Fruit fly (Drosophila melanogaster) whole organism, embryonic: ENCODE results near the gene CG12206.
A peak's percentile ranks its signal among the peaks of the same experiment; 100 is the strongest.

ENCODE experiments used
- CG10147 ChIP-seq: fragments of 200-800 bp; sonication (Bioruptor generic); optimal IDR thresholded peaks from 2 replicates; lab custom pipeline; 2019; ENCODE audit warnings: missing biosample characterization, mild to moderate bottlenecking, missing genetic modification characterization, moderate library complexity
- CG10543 ChIP-seq: fragments of 200-800 bp; sonication (Bioruptor generic); optimal IDR thresholded peaks from 3 replicates; lab custom pipeline; 2017; ENCODE audit warnings: missing biosample characterization, mild to moderate bottlenecking, missing genetic modification characterization, moderate library complexity
- CG11085 ChIP-seq: fragments of 200-800 bp; sonication (Bioruptor generic); IDR thresholded peaks from 2 replicates; pipeline ENCODE4 v1.3.6; 2022; ENCODE audit warnings: missing biosample characterization, missing genetic modification characterization
- CG11723 ChIP-seq: fragments of 200-800 bp; sonication (Bioruptor generic); optimal IDR thresholded peaks from 2 replicates; lab custom pipeline; 2017; ENCODE audit warnings: missing biosample characterization, mild to moderate bottlenecking, missing genetic modification characterization
- CG12391 ChIP-seq: fragments of 200-800 bp; sonication (Bioruptor generic); optimal IDR thresholded peaks from 3 replicates; lab custom pipeline; 2018; ENCODE audit warnings: missing biosample characterization, mild to moderate bottlenecking, missing genetic modification characterization, moderate library complexity
- CG12942 ChIP-seq: fragments of 200-800 bp; sonication (Bioruptor generic); optimal IDR thresholded peaks from 3 replicates; lab custom pipeline; 2016; ENCODE audit warnings: missing biosample characterization, missing genetic modification characterization
- CG13624 ChIP-seq: fragments of 200-800 bp; sonication (Bioruptor generic); optimal IDR thresholded peaks from 2 replicates; lab custom pipeline; 2016; ENCODE audit warnings: missing biosample characterization, missing genetic modification characterization
- CG13894 ChIP-seq: fragments of 200-800 bp; sonication (Bioruptor generic); optimal IDR thresholded peaks from 3 replicates; lab custom pipeline; 2018; ENCODE audit warnings: missing biosample characterization, mild to moderate bottlenecking, missing genetic modification characterization, moderate library complexity
- CG14965 ChIP-seq: fragments of 200-800 bp; sonication (Bioruptor generic); optimal IDR thresholded peaks from 2 replicates; lab custom pipeline; 2016; ENCODE audit warnings: missing biosample characterization, missing genetic modification characterization, borderline replicate concordance
- CG1529 ChIP-seq: fragments of 200-800 bp; sonication (Bioruptor generic); optimal IDR thresholded peaks from 3 replicates; lab custom pipeline; 2018; ENCODE audit warnings: missing biosample characterization, missing genetic modification characterization
- CG2889 ChIP-seq: fragments of 200-800 bp; sonication (Bioruptor generic); IDR thresholded peaks from 3 replicates; pipeline ENCODE4 v1.3.6; 2022; ENCODE audit warnings: missing biosample characterization, missing genetic modification characterization
- CG32772 ChIP-seq: fragments of 200-800 bp; sonication (Bioruptor generic); IDR thresholded peaks from 2 replicates; pipeline ENCODE4 v1.3.6; 2022; ENCODE audit warnings: missing biosample characterization, missing genetic modification characterization
- CG3838 ChIP-seq: fragments of 200-800 bp; sonication (Bioruptor generic); optimal IDR thresholded peaks from 3 replicates; lab custom pipeline; 2016; ENCODE audit warnings: missing biosample characterization, missing genetic modification characterization
- CG4328 ChIP-seq: fragments of 200-800 bp; sonication (Bioruptor generic); optimal IDR thresholded peaks from 3 replicates; lab custom pipeline; 2017; ENCODE audit warnings: missing biosample characterization, missing genetic modification reagents, missing genetic modification characterization
- CG5180 ChIP-seq: fragments of 200-800 bp; sonication (Bioruptor generic); optimal IDR thresholded peaks from 3 replicates; lab custom pipeline; 2017; ENCODE audit warnings: missing biosample characterization, missing genetic modification characterization, mild to moderate bottlenecking, moderate library complexity, missing genetic modification reagents
- CG6765 ChIP-seq: fragments of 200-800 bp; sonication (Bioruptor generic); optimal IDR thresholded peaks from 3 replicates; lab custom pipeline; 2017; ENCODE audit warnings: missing biosample characterization, mild to moderate bottlenecking, missing genetic modification characterization
- CG6791 ChIP-seq: fragments of 200-800 bp; sonication (Bioruptor generic); IDR thresholded peaks from 3 replicates; pipeline ENCODE4 v1.3.6; 2022; ENCODE audit warnings: missing biosample characterization, missing genetic modification characterization; ENCODE audit not compliant: partially characterized antibody
- CG7372 ChIP-seq: fragments of 200-800 bp; sonication (Bioruptor generic); IDR thresholded peaks from 2 replicates; pipeline ENCODE4 v1.3.6; 2022; ENCODE audit warnings: missing biosample characterization, missing genetic modification characterization
- CG8290 ChIP-seq, 3 experiments: fragments of 200-800 bp; sonication (Bioruptor generic); optimal IDR thresholded peaks; 2 replicates each; lab custom pipeline; 2016 to 2019; ENCODE audit warnings: missing biosample characterization in 3 of 3, missing genetic modification characterization in 3 of 3, mild to moderate bottlenecking in 2 of 3, moderate library complexity in 1 of 3
- CG8924 ChIP-seq: fragments of 200-800 bp; optimal IDR thresholded peaks from 3 replicates; lab custom pipeline; 2019; ENCODE audit warnings: missing biosample characterization, mild to moderate bottlenecking, missing genetic modification characterization, moderate library complexity
- CG9437 ChIP-seq: fragments of 200-800 bp; sonication (Bioruptor generic); optimal IDR thresholded peaks from 2 replicates; lab custom pipeline; 2018; ENCODE audit warnings: missing biosample characterization, mild to moderate bottlenecking, missing genetic modification characterization
- CrebB ChIP-seq: fragments of 200-800 bp; sonication (Bioruptor generic); optimal IDR thresholded peaks from 3 replicates; lab custom pipeline; 2018; ENCODE audit warnings: missing biosample characterization, mild to moderate bottlenecking, missing genetic modification characterization
- Dbx ChIP-seq: fragments of 200-800 bp; sonication (Bioruptor generic); IDR thresholded peaks from 3 replicates; pipeline ENCODE4 v1.3.6; 2022; ENCODE audit warnings: missing biosample characterization, missing genetic modification characterization
- Dref ChIP-seq: fragments of 200-800 bp; sonication (Bioruptor generic); IDR thresholded peaks from 2 replicates; pipeline ENCODE4 v1.3.6; 2022; ENCODE audit warnings: missing biosample characterization, missing genetic modification characterization
- H2.0 ChIP-seq: fragments of 200-800 bp; sonication (Bioruptor generic); IDR thresholded peaks from 2 replicates; pipeline ENCODE4 v1.3.6; 2022; ENCODE audit warnings: missing biosample characterization, missing genetic modification characterization
- HLH54F ChIP-seq: fragments of 200-800 bp; sonication (Bioruptor generic); optimal IDR thresholded peaks from 3 replicates; lab custom pipeline; 2016; ENCODE audit warnings: missing biosample characterization, missing genetic modification characterization
- Hr78 ChIP-seq, 2 experiments: fragments of 200-800 bp in 1 of 2; fragments of >200 bp in 1 of 2; sonication (Bioruptor generic) in 1 of 2; optimal IDR thresholded peaks; 2 replicates each; lab custom pipeline; 2017 to 2019; ENCODE audit warnings: missing biosample characterization in 2 of 2, missing genetic modification characterization in 2 of 2, mild to moderate bottlenecking in 1 of 2, moderate library complexity in 1 of 2
- Lpt ChIP-seq: fragments of >200 bp; optimal IDR thresholded peaks from 2 replicates; lab custom pipeline; 2018; ENCODE audit warnings: missing biosample characterization, missing genetic modification characterization
- Max ChIP-seq: fragments of 200-800 bp; sonication (Bioruptor generic); optimal IDR thresholded peaks from 2 replicates; lab custom pipeline; 2016; ENCODE audit warnings: missing biosample characterization, mild to moderate bottlenecking, missing genetic modification characterization
- NK7.1 ChIP-seq: fragments of 200-800 bp; sonication (Bioruptor generic); optimal IDR thresholded peaks from 3 replicates; lab custom pipeline; 2016; ENCODE audit warnings: missing biosample characterization, missing genetic modification characterization
- ara ChIP-seq: fragments of 200-800 bp; sonication (Bioruptor generic); IDR thresholded peaks from 2 replicates; pipeline ENCODE4 v1.3.6; 2022; ENCODE audit warnings: missing biosample characterization, missing genetic modification characterization
- btn ChIP-seq: fragments of 200-800 bp; sonication (Bioruptor generic); optimal IDR thresholded peaks from 2 replicates; lab custom pipeline; 2016; ENCODE audit warnings: missing biosample characterization, missing genetic modification characterization
- cato ChIP-seq: fragments of 200-800 bp; sonication (Bioruptor generic); optimal IDR thresholded peaks from 2 replicates; lab custom pipeline; 2016; ENCODE audit warnings: missing biosample characterization, missing genetic modification characterization, borderline replicate concordance
- crc ChIP-seq: fragments of 200-800 bp; sonication (Bioruptor generic); optimal IDR thresholded peaks from 2 replicates; lab custom pipeline; 2016; ENCODE audit warnings: missing biosample characterization, missing genetic modification characterization
- dmrt99B ChIP-seq: fragments of 200-800 bp; sonication (Bioruptor generic); optimal IDR thresholded peaks from 2 replicates; lab custom pipeline; 2018; ENCODE audit warnings: missing biosample characterization, mild to moderate bottlenecking, missing genetic modification characterization, moderate library complexity
- ems ChIP-seq: fragments of 200-800 bp; sonication (Bioruptor generic); optimal IDR thresholded peaks from 3 replicates; lab custom pipeline; 2016; ENCODE audit warnings: missing biosample characterization, missing genetic modification characterization
- her ChIP-seq: fragments of 200-800 bp; sonication (Bioruptor generic); optimal IDR thresholded peaks from 2 replicates; lab custom pipeline; 2016; ENCODE audit warnings: missing biosample characterization, missing genetic modification characterization
- hkb ChIP-seq, 2 experiments: fragments of 200-800 bp in 1 of 2; fragments of >200 bp in 1 of 2; sonication (Bioruptor generic) in 1 of 2; IDR thresholded peaks in 1 of 2; optimal IDR thresholded peaks in 1 of 2; 2 replicates each; pipeline versions ENCODE4 v1.3.6 to Lab custom; 2017 to 2022; ENCODE audit warnings: missing biosample characterization in 1 of 2, missing genetic modification characterization in 1 of 2
- jumu ChIP-seq: fragments of 200-800 bp; sonication (Bioruptor generic); optimal IDR thresholded peaks from 3 replicates; lab custom pipeline; 2016; ENCODE audit warnings: missing biosample characterization, missing genetic modification characterization
- lilli ChIP-seq: fragments of 200-800 bp; sonication (Bioruptor generic); optimal IDR thresholded peaks from 3 replicates; lab custom pipeline; 2016; ENCODE audit warnings: missing biosample characterization, missing genetic modification characterization
- pfk ChIP-seq: fragments of 200-800 bp; sonication (Bioruptor generic); optimal IDR thresholded peaks from 2 replicates; lab custom pipeline; 2018; ENCODE audit warnings: missing biosample characterization, mild to moderate bottlenecking, missing genetic modification characterization, moderate library complexity
- psq ChIP-seq: fragments of 200-800 bp; sonication (Bioruptor generic); optimal IDR thresholded peaks from 2 replicates; lab custom pipeline; 2017; ENCODE audit warnings: missing biosample characterization, missing genetic modification characterization
- shn ChIP-seq: fragments of 200-800 bp; sonication (Bioruptor generic); optimal IDR thresholded peaks from 3 replicates; lab custom pipeline; 2016; ENCODE audit warnings: missing biosample characterization, missing genetic modification characterization
- tll ChIP-seq, 2 experiments: fragments of 200-800 bp in 1 of 2; fragments of >200 bp in 1 of 2; sonication (Bioruptor generic) in 1 of 2; optimal IDR thresholded peaks; 2 replicates each; lab custom pipeline; 2017 to 2019; ENCODE audit warnings: missing biosample characterization in 2 of 2, missing genetic modification characterization in 2 of 2, mild to moderate bottlenecking in 1 of 2, moderate library complexity in 1 of 2
- tna ChIP-seq: fragments of 200-800 bp; sonication (Bioruptor generic); IDR thresholded peaks from 2 replicates; pipeline ENCODE4 v1.3.6; 2022; ENCODE audit warnings: missing biosample characterization, missing genetic modification characterization; ENCODE audit not compliant: partially characterized antibody
- toy ChIP-seq: fragments of 200-800 bp; sonication (Bioruptor generic); IDR thresholded peaks from 2 replicates; pipeline ENCODE4 v1.3.6; 2022; ENCODE audit warnings: missing biosample characterization, missing genetic modification characterization
- tx ChIP-seq: fragments of 200-800 bp; sonication (Bioruptor generic); optimal IDR thresholded peaks from 2 replicates; lab custom pipeline; 2016; ENCODE audit warnings: missing biosample characterization, missing genetic modification characterization

The CG12206 gene

DNA sequence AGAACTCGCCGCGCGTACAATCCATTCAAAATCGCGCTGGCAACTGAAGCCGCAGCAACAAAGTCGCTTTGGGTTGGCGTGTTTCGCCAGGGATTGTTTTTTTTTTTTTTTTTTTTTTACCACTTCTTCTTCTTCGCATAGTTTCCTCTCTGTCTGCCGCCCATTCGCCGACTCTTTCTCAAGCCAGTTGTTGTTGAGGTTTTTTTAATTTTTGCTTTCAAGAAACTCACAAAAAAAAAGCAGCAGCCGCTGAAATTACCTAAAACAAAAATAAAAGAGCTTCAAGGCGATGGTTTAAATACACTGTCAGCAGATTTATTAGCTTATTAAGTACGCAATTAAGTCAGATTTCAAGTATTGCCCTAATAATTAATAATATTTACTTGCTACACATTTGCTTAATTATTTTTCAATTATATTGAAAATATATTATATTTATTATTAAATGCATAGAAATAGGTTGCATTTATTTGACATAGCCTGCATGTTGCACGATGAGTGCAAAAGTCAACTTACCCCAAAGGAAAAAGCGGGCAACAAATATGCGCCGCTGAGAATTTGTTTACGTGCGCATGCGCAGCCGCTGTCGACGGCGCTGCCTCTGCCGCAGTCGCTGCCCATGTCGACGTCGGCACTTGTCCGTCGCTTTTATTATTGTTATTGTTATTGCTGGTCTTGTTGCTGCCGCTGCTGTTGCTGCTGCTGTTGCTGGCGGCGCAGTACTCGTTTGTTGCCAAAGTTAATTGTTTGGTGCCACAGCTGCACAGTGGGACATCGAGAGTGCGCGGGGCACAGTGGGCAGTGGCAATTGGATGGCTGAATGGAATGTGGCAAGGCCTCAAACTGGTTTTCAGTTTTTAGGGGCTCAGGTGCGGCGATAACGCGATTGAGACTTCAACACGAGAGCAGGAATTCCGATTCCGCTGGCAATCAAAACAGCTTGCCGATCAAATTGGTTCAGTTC, at the start of gene CG12206 (continued):
- TF ChIP-seq jumu (GFP tag; lab: Kevin White, UChicago) (no peak), H2.0 (GFP tag; lab: Robert Waterston, UW) (no peak), CG32772 (GFP tag; lab: Robert Waterston, UW) (peak; percentile 81), psq (GFP tag; lab: Kevin White, UChicago) (no peak), CG2889 (GFP tag; lab: Robert Waterston, UW) (0 out of 3 replicates have a peak, but pooled peaks have one; percentile 9), CG14965 (GFP tag; lab: Kevin White, UChicago) (no peak), CG10543 (GFP tag; lab: Kevin White, UChicago) (peak; percentile 30), Hr78 (GFP tag; optimal IDR thresholded peaks at IDR 0.05; lab: Kevin White, UChicago) (no peak), her (no peak), CG6791 (GFP tag; lab: Robert Waterston, UW) (no peak), NK7.1 (GFP tag; lab: Kevin White, UChicago) (no peak), ems (no peak), crc (no peak), Dref (GFP tag; lab: Robert Waterston, UW) (no peak), btn (GFP tag; lab: Kevin White, UChicago) (no peak), CG8924 (peak; percentile 61), tx (no peak), CG8290 (GFP tag; optimal IDR thresholded peaks at IDR 0.05; lab: Kevin White, UChicago) (no peak), CG8290 (tag; optimal IDR thresholded peaks at IDR 0.05; lab: Kevin White, UChicago) (no peak), CG9437 (GFP tag; lab: Kevin White, UChicago) (peak; percentile 39), hkb (optimal IDR thresholded peaks at IDR 0.05; lab: Kevin White, UChicago) (no peak), hkb (GFP tag; IDR thresholded peaks at IDR 0.05; lab: Robert Waterston, UW) (peak; percentile 61; the same call in 1 of the 2 replicates), CG4328 (no peak), ara (GFP tag; lab: Robert Waterston, UW) (peak; percentile 43; the same call in 1 of the 2 replicates), CG10147 (peak; percentile 56), CG13624 (no peak), Lpt (GFP tag; lab: Kevin White, UChicago) (no peak), CG3838 (no peak), tna (GFP tag; lab: Robert Waterston, UW) (no peak), dmrt99B (tag; lab: Kevin White, UChicago) (peak; percentile 72), CG11085 (no peak), CrebB (tag; lab: Kevin White, UChicago) (peak; percentile 9), CG1529 (no peak), HLH54F (GFP tag; lab: Kevin White, UChicago) (no peak), CG12391 (tag; lab: Kevin White, UChicago) (peak; percentile 55), CG13894 (tag; lab: Kevin White, UChicago) (no peak), cato (no peak), Dbx (GFP tag; lab: Robert Waterston, UW) (peak; percentile 47; the same call in 1 of the 3 replicates), CG7372 (GFP tag; lab: Robert Waterston, UW) (no peak), toy (no peak), Max (GFP tag; lab: Kevin White, UChicago) (no peak), pfk (GFP tag; lab: Kevin White, UChicago) (no peak), CG6765 (GFP tag; lab: Kevin White, UChicago) (peak; percentile 34), CG5180 (no peak), tll (GFP tag; optimal IDR thresholded peaks at IDR 0.05; lab: Kevin White, UChicago) (no peak), CG11723 (no peak), shn (no peak), CG12942 (GFP tag; lab: Kevin White, UChicago) (peak; percentile 18), lilli (GFP tag; lab: Kevin White, UChicago) (peak; percentile 15)
